Fruit fly (Drosophila melanogaster) whole organism, embryonic: ENCODE data around the gene CG31740.

Source experiments
- CG12391 ChIP-seq: fragments of 200-800 bp; sonication (Bioruptor generic); optimal IDR thresholded peaks from 3 replicates; lab custom pipeline; 2018; ENCODE audit warnings: missing biosample characterization, mild to moderate bottlenecking, missing genetic modification characterization, moderate library complexity
- CG13894 ChIP-seq: fragments of 200-800 bp; sonication (Bioruptor generic); optimal IDR thresholded peaks from 3 replicates; lab custom pipeline; 2018; ENCODE audit warnings: missing biosample characterization, mild to moderate bottlenecking, missing genetic modification characterization, moderate library complexity
- CG1647 ChIP-seq: fragments of 200-800 bp; sonication (Bioruptor generic); optimal IDR thresholded peaks from 3 replicates; lab custom pipeline; 2016; ENCODE audit warnings: missing biosample characterization, missing genetic modification characterization
- CG17829 ChIP-seq: fragments of 200-800 bp; optimal IDR thresholded peaks from 2 replicates; lab custom pipeline; 2019; ENCODE audit warnings: missing biosample characterization, mild to moderate bottlenecking, missing genetic modification characterization, moderate library complexity
- Sox102F ChIP-seq: fragments of 200-800 bp; sonication (Bioruptor generic); optimal IDR thresholded peaks from 2 replicates; lab custom pipeline; 2018; ENCODE audit warnings: missing biosample characterization, mild to moderate bottlenecking, missing genetic modification characterization, moderate library complexity
- shn ChIP-seq: fragments of 200-800 bp; sonication (Bioruptor generic); optimal IDR thresholded peaks from 3 replicates; lab custom pipeline; 2016; ENCODE audit warnings: missing biosample characterization, missing genetic modification characterization
- slou ChIP-seq: fragments of 200-800 bp; sonication (Bioruptor generic); optimal IDR thresholded peaks from 3 replicates; lab custom pipeline; 2016; ENCODE audit warnings: missing biosample characterization, missing genetic modification characterization
- zf30C ChIP-seq: fragments of 200-800 bp; sonication (Bioruptor generic); optimal IDR thresholded peaks from 3 replicates; lab custom pipeline; 2018; ENCODE audit warnings: missing biosample characterization, mild to moderate bottlenecking, missing genetic modification characterization

DNA sequence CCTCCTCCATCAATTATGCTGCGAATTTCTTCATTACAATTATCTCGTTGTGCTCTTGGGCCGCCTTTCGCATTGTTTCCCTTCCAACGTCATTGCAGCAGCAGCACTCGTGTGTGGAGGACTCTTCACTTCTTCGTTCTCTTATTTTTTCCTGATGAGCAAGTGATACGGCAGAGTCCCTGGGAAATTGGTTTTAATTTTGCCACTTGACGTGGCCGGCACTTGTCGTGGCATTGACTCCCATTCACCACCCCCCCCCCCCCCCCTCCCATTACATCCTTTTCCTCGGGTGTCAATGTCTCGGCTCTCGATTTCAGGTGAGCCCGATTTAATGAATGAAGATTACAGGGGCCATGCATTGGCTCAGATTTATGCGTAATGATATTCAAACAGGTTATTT is 6.6 kb upstream of the CG31740 start:
- TF ChIP-seq CG13894 = no peak
- no peak for TF ChIP-seq CG12391 (tag; lab: Kevin White, UChicago)
- no peak for TF ChIP-seq CG1647
- no peak for TF ChIP-seq slou
- TF ChIP-seq shn (GFP tag; lab: Kevin White, UChicago) = no peak
- TF ChIP-seq Sox102F (GFP tag; lab: Kevin White, UChicago) = no peak
- TF ChIP-seq zf30C (GFP tag; lab: Kevin White, UChicago) = no peak
- TF ChIP-seq CG17829 (tag; lab: Kevin White, UChicago) = no peak
